Fruit fly (Drosophila melanogaster) whole organism, embryonic: ENCODE measurements around the gene Usp5.

ENCODE experiments used
- CG1529 ChIP-seq: fragments of 200-800 bp; sonication (Bioruptor generic); optimal IDR thresholded peaks from 3 replicates; lab custom pipeline; 2018; ENCODE audit warnings: missing biosample characterization, missing genetic modification characterization
- CG1647 ChIP-seq: fragments of 200-800 bp; sonication (Bioruptor generic); optimal IDR thresholded peaks from 3 replicates; lab custom pipeline; 2016; ENCODE audit warnings: missing biosample characterization, missing genetic modification characterization
- CG16863 ChIP-seq: fragments of 200-800 bp; sonication (Bioruptor generic); optimal IDR thresholded peaks from 3 replicates; lab custom pipeline; 2016; ENCODE audit warnings: missing biosample characterization, missing genetic modification characterization
- CG17186 ChIP-seq: fragments of 200-800 bp; sonication (Bioruptor generic); optimal IDR thresholded peaks from 3 replicates; lab custom pipeline; 2017; ENCODE audit warnings: missing biosample characterization, missing genetic modification reagents, missing genetic modification characterization
- CG17328 ChIP-seq: fragments of 200-800 bp; sonication (Bioruptor generic); IDR thresholded peaks from 2 replicates; pipeline ENCODE4 v1.3.6; 2022; ENCODE audit warnings: missing biosample characterization, missing genetic modification characterization
- CG34376 ChIP-seq: fragments of 200-800 bp; sonication (Bioruptor generic); optimal IDR thresholded peaks from 2 replicates; lab custom pipeline; 2018; ENCODE audit warnings: missing biosample characterization, mild to moderate bottlenecking, missing genetic modification characterization
- CG9797 ChIP-seq: fragments of 200-800 bp; sonication (Bioruptor generic); optimal IDR thresholded peaks from 3 replicates; lab custom pipeline; 2018; ENCODE audit warnings: missing biosample characterization, mild to moderate bottlenecking, missing genetic modification characterization
- Camta ChIP-seq: fragments of 200-800 bp; sonication (Bioruptor generic); optimal IDR thresholded peaks from 2 replicates; lab custom pipeline; 2016; ENCODE audit warnings: missing biosample characterization, missing genetic modification characterization
- Nf-YB ChIP-seq: fragments of 200-800 bp; sonication (Bioruptor generic); optimal IDR thresholded peaks from 3 replicates; lab custom pipeline; 2019; ENCODE audit warnings: missing biosample characterization, mild to moderate bottlenecking, missing genetic modification characterization, moderate library complexity
- caup ChIP-seq: fragments of 200-800 bp; sonication (Bioruptor generic); optimal IDR thresholded peaks from 3 replicates; lab custom pipeline; 2017; ENCODE audit warnings: missing biosample characterization, mild to moderate bottlenecking, missing genetic modification characterization, moderate library complexity; ENCODE audit not compliant: severe bottlenecking
- ci ChIP-seq: fragments of 200-800 bp; sonication (Bioruptor generic); IDR thresholded peaks from 3 replicates; pipeline ENCODE4 v1.3.6; 2022; ENCODE audit warnings: missing biosample characterization, missing genetic modification characterization
- gt ChIP-seq: fragments of 200-800 bp; sonication (Bioruptor generic); IDR thresholded peaks from 2 replicates; pipeline ENCODE4 v1.3.6; 2022; ENCODE audit warnings: missing biosample characterization, missing genetic modification characterization
- salm ChIP-seq: fragments of 200-800 bp; sonication (Bioruptor generic); optimal IDR thresholded peaks from 2 replicates; lab custom pipeline; 2018; ENCODE audit warnings: missing biosample characterization, mild to moderate bottlenecking, missing genetic modification characterization
- ttk ChIP-seq: fragments of 200-800 bp; sonication (Bioruptor generic); IDR thresholded peaks from 2 replicates; pipeline ENCODE4 v2.1.2; 2022; ENCODE audit warnings: missing biosample characterization, missing genetic modification characterization

- TF ChIP-seq CG1647 (GFP tag; lab: Kevin White, UChicago) (no peak), ci (GFP tag; lab: Robert Waterston, UW) (no peak), CG16863 (no peak), CG17186 (GFP tag; lab: Kevin White, UChicago) (no peak), salm (no peak), CG9797 (GFP tag; lab: Kevin White, UChicago) (no peak), gt (GFP tag; lab: Robert Waterston, UW) (no peak), caup (GFP tag; lab: Kevin White, UChicago) (no peak), CG17328 (no peak), CG34376 (GFP tag; lab: Kevin White, UChicago) (no peak), Camta (GFP tag; lab: Kevin White, UChicago) (no peak), ttk (GFP tag; lab: Robert Waterston, UW) (no peak), CG1529 (GFP tag; lab: Kevin White, UChicago) (no peak), Nf-YB (no peak)
Observed at dm6 chr3L:3111127-3111526, 37.0 kb downstream of the Usp5 start, which contains the start of gene CG45066.
